Worm (Caenorhabditis elegans): Measurements from ENCODE around the gene ttr-7.

Gene ttr-7

ce11 chrIII:646454-646853 is 40.6 kb downstream of the ttr-7 start, which contains the start of gene orai-1:
Gene orai-1, plus strand, starts transcription at chrIII:646754.
- TF ChIP-seq rcor-1 (GFP tag; IDR thresholded peaks at IDR 0.05), result no peak
- TF ChIP-seq egl-44 (GFP tag; IDR thresholded peaks at IDR 0.05), result no peak
- TF ChIP-seq Y53G8AR.9 (GFP tag; conservative IDR thresholded peaks at IDR 0.05), result no peak
- TF ChIP-seq ceh-100 (GFP tag; IDR thresholded peaks at IDR 0.05), result no peak
- no peak for TF ChIP-seq Y67H2A.10 (GFP tag; conservative IDR thresholded peaks at IDR 0.05)
- no peak for TF ChIP-seq rec-8 (tag; optimal IDR thresholded peaks at IDR 0.05)
- TF ChIP-seq mxl-1 (tag; optimal IDR thresholded peaks at IDR 0.05), result no peak
- no peak for TF ChIP-seq dox-1 (GFP tag; IDR thresholded peaks at IDR 0.05)
- TF ChIP-seq dpff-1 (tag; optimal IDR thresholded peaks at IDR 0.05), result no peak
- TF ChIP-seq D2030.7 (GFP tag; IDR thresholded peaks at IDR 0.05), result no peak
- no peak for TF ChIP-seq mes-4 (tag; optimal IDR thresholded peaks at IDR 0.05)
- TF ChIP-seq K12H6.12 (tag; optimal IDR thresholded peaks at IDR 0.05), result no peak
- no peak for TF ChIP-seq repo-1 (tag; optimal IDR thresholded peaks at IDR 0.05)
- no peak for TF ChIP-seq pbrm-1 (GFP tag; IDR thresholded peaks at IDR 0.05)
- TF ChIP-seq Y56A3A.18 (GFP tag; IDR thresholded peaks at IDR 0.05), result no peak
- TF ChIP-seq nhr-80 (tag; optimal IDR thresholded peaks at IDR 0.05), result no peak
- TF ChIP-seq let-526 (GFP tag; IDR thresholded peaks at IDR 0.05), result no peak
- no peak for TF ChIP-seq C17E4.6 (GFP tag; IDR thresholded peaks at IDR 0.05)

- TF ChIP-seq F33H1.4 (GFP tag; IDR thresholded peaks at IDR 0.05) (no peak), B0035.1 (tag; optimal IDR thresholded peaks at IDR 0.05) (no peak), cebp-1 (GFP tag; IDR thresholded peaks at IDR 0.05) (no peak), cebp-1 (tag; optimal IDR thresholded peaks at IDR 0.05) (no peak), madf-3 (GFP tag; IDR thresholded peaks at IDR 0.05) (no peak), attf-5 (GFP tag; optimal IDR thresholded peaks at IDR 0.05) (no peak), Y56A3A.18 (GFP tag; IDR thresholded peaks at IDR 0.05) (no peak), let-607 (tag; optimal IDR thresholded peaks at IDR 0.05) (peak in 1 of 2 experiments; percentile 45), hmg-1.2 (GFP tag; IDR thresholded peaks at IDR 0.05) (peak; percentile 69; the same call in 1 of the 2 replicates), Y95B8A.8 (GFP tag; IDR thresholded peaks at IDR 0.05) (no peak), K11D2.4 (GFP tag; IDR thresholded peaks at IDR 0.05) (no peak), let-526 (GFP tag; IDR thresholded peaks at IDR 0.05) (no peak), attf-6 (GFP tag; IDR thresholded peaks at IDR 0.05) (no peak)
Measured at ce11 chrIII:647248-647647, 41.4 kb downstream of the ttr-7 start.

ce11 chrIII:649935-650334 is 44.1 kb downstream of the ttr-7 start:
- TF ChIP-seq ztf-18 (tag; optimal IDR thresholded peaks at IDR 0.05), result no peak
- TF ChIP-seq ceh-27 (GFP tag; optimal IDR thresholded peaks at IDR 0.05), result no peak
- TF ChIP-seq ama-1 (optimal IDR thresholded peaks at IDR 0.05), result no peak
- no peak for TF ChIP-seq ama-1 (GFP tag; optimal IDR thresholded peaks at IDR 0.05)

- no peak for TF ChIP-seq rpc-1 (optimal IDR thresholded peaks at IDR 0.05)
- TF ChIP-seq rpc-1 (tag; optimal IDR thresholded peaks at IDR 0.05), result no peak
- no peak for TF ChIP-seq F55B11.4 (tag; optimal IDR thresholded peaks at IDR 0.05; ENCODE audit: borderline replicate concordance, insufficient read depth)
- no peak for TF ChIP-seq D2030.7 (GFP tag; IDR thresholded peaks at IDR 0.05)
Measured at ce11 chrIII:650539-650938, 44.7 kb downstream of the ttr-7 start.

All from whole organism, young adult.